Worm (Caenorhabditis elegans): ENCODE data around the gene srg-5.

ce11 chrIII:6300297-6300696 is 36.0 kb upstream of the srg-5 start:
- no peak for TF ChIP-seq pbrm-1 (GFP tag; IDR thresholded peaks at IDR 0.05)
- no peak for TF ChIP-seq ama-1 (optimal IDR thresholded peaks at IDR 0.05)
- TF ChIP-seq ama-1 (GFP tag; optimal IDR thresholded peaks at IDR 0.05): no peak
- TF ChIP-seq sea-2 (GFP tag; IDR thresholded peaks at IDR 0.05): no peak
- TF ChIP-seq unc-130 (GFP tag; optimal IDR thresholded peaks at IDR 0.05): no peak
- TF ChIP-seq B0035.1 (tag; optimal IDR thresholded peaks at IDR 0.05): no peak
- no peak for TF ChIP-seq Y53F4B.3 (GFP tag; IDR thresholded peaks at IDR 0.05)
- TF ChIP-seq mcd-1 (GFP tag; IDR thresholded peaks at IDR 0.05): no peak
- TF ChIP-seq F33H1.4 (GFP tag; IDR thresholded peaks at IDR 0.05): no peak
- no peak for TF ChIP-seq ceh-79 (tag; optimal IDR thresholded peaks at IDR 0.05)
- no peak for TF ChIP-seq attf-5 (GFP tag; optimal IDR thresholded peaks at IDR 0.05)
- TF ChIP-seq snpc-3.4 (tag; optimal IDR thresholded peaks at IDR 0.05): no peak
